Fruit fly (Drosophila melanogaster): ENCODE results near the gene Nepl8.

Gene Nepl8

dm6 chr2L:16502898-16503551 lies 15.1 kb downstream of the Nepl8 start:
- no peak for TF ChIP-seq tai (GFP tag; optimal IDR thresholded peaks at IDR 0.05)
- no peak for TF ChIP-seq Hr83 (GFP tag; optimal IDR thresholded peaks at IDR 0.05; ENCODE audit: poor library complexity, severe bottlenecking)
- peak; percentile 39 for TF ChIP-seq fru (GFP tag; optimal IDR thresholded peaks at IDR 0.05)
- peak; percentile 8 for TF ChIP-seq dmrt93B (GFP tag; optimal IDR thresholded peaks at IDR 0.05)
- no peak for TF ChIP-seq brk (GFP tag; optimal IDR thresholded peaks at IDR 0.05)
- TF ChIP-seq dl (GFP tag; optimal IDR thresholded peaks at IDR 0.05; ENCODE audit: insufficient read depth in 1 of 2, partially characterized antibody in 2 of 2) = no peak
- TF ChIP-seq GATAd (GFP tag; optimal IDR thresholded peaks at IDR 0.05) = no peak
- no peak for TF ChIP-seq Vsx2 (GFP tag; optimal IDR thresholded peaks at IDR 0.05; ENCODE audit: partially characterized antibody)
- peak; percentile 56 for TF ChIP-seq rgr (GFP tag; optimal IDR thresholded peaks at IDR 0.05)
- no peak for TF ChIP-seq Abd-B (GFP tag; optimal IDR thresholded peaks at IDR 0.05)
- no peak for TF ChIP-seq CG32264 (GFP tag; optimal IDR thresholded peaks at IDR 0.05)
- no peak for TF ChIP-seq Myc (optimal IDR thresholded peaks at IDR 0.05)
- no peak for TF ChIP-seq Dfd (GFP tag; optimal IDR thresholded peaks at IDR 0.05)
- TF ChIP-seq br (GFP tag; optimal IDR thresholded peaks at IDR 0.05) = peak; percentile 1
- TF ChIP-seq lola (GFP tag; optimal IDR thresholded peaks at IDR 0.05) = no peak
- TF ChIP-seq OdsH (GFP tag; optimal IDR thresholded peaks at IDR 0.05) = peak; percentile 29
- peak; percentile 50 for TF ChIP-seq psq (GFP tag; optimal IDR thresholded peaks at IDR 0.05)
- peak; percentile 18 for TF ChIP-seq h (GFP tag; optimal IDR thresholded peaks at IDR 0.05)
- no peak for TF ChIP-seq sage (GFP tag; optimal IDR thresholded peaks at IDR 0.05)
- TF ChIP-seq jim (GFP tag; optimal IDR thresholded peaks at IDR 0.05) = no peak
- TF ChIP-seq HLH106 (tag; optimal IDR thresholded peaks at IDR 0.05) = peak; percentile 18
- TF ChIP-seq Sp1 (GFP tag; optimal IDR thresholded peaks at IDR 0.05) = peak; percentile 34
- TF ChIP-seq pan (optimal IDR thresholded peaks at IDR 0.05) = no peak
- TF ChIP-seq ey (GFP tag; optimal IDR thresholded peaks at IDR 0.05) = peak; percentile 13
- TF ChIP-seq usp (GFP tag; optimal IDR thresholded peaks at IDR 0.05) = no peak
- peak in 1 of 2 experiments; percentile 52 for TF ChIP-seq foxo (GFP tag; optimal IDR thresholded peaks at IDR 0.05)

- no peak for TF ChIP-seq fru (GFP tag; optimal IDR thresholded peaks at IDR 0.05)
- no peak for TF ChIP-seq sv (GFP tag; optimal IDR thresholded peaks at IDR 0.05)
- TF ChIP-seq Dif (GFP tag; optimal IDR thresholded peaks at IDR 0.05; ENCODE audit: partially characterized antibody) = no peak
- TF ChIP-seq Dfd (GFP tag; optimal IDR thresholded peaks at IDR 0.05) = no peak
- TF ChIP-seq dmrt93B (GFP tag; optimal IDR thresholded peaks at IDR 0.05) = no peak
- no peak for TF ChIP-seq h (GFP tag; optimal IDR thresholded peaks at IDR 0.05)
- TF ChIP-seq psq (GFP tag; optimal IDR thresholded peaks at IDR 0.05) = no peak
- TF ChIP-seq rgr (GFP tag; optimal IDR thresholded peaks at IDR 0.05) = no peak
- TF ChIP-seq CG9705 (GFP tag; optimal IDR thresholded peaks at IDR 0.05) = no peak
- TF ChIP-seq ey (GFP tag; optimal IDR thresholded peaks at IDR 0.05) = no peak
- TF ChIP-seq dl (GFP tag; optimal IDR thresholded peaks at IDR 0.05; ENCODE audit: insufficient read depth in 1 of 2, partially characterized antibody in 2 of 2) = no peak
- no peak for TF ChIP-seq sage (GFP tag; optimal IDR thresholded peaks at IDR 0.05)
- TF ChIP-seq Mio (GFP tag; optimal IDR thresholded peaks at IDR 0.05) = no peak
- no peak for TF ChIP-seq HLH106 (tag; optimal IDR thresholded peaks at IDR 0.05)
Observed at dm6 chr2L:16507197-16507596, 19.2 kb downstream of the Nepl8 start.

dm6 chr2L:16507682-16508269 lies 19.8 kb downstream of the Nepl8 start:
- TF ChIP-seq Myc (optimal IDR thresholded peaks at IDR 0.05) = peak; percentile 59
- no peak for TF ChIP-seq N (GFP tag; optimal IDR thresholded peaks at IDR 0.05)
- TF ChIP-seq Rel (GFP tag; optimal IDR thresholded peaks at IDR 0.05) = no peak
- TF ChIP-seq Rel (tag; optimal IDR thresholded peaks at IDR 0.05) = peak; percentile 13

- no peak for TF ChIP-seq sage (GFP tag; optimal IDR thresholded peaks at IDR 0.05)
- no peak for TF ChIP-seq Rel (GFP tag; optimal IDR thresholded peaks at IDR 0.05)
- TF ChIP-seq Rel (tag; optimal IDR thresholded peaks at IDR 0.05) = no peak
- TF ChIP-seq Mio (GFP tag; optimal IDR thresholded peaks at IDR 0.05) = no peak
- TF ChIP-seq CG9705 (GFP tag; optimal IDR thresholded peaks at IDR 0.05) = no peak
- no peak for TF ChIP-seq dsf (GFP tag; optimal IDR thresholded peaks at IDR 0.05; ENCODE audit: borderline replicate concordance)
- no peak for TF ChIP-seq rgr (GFP tag; optimal IDR thresholded peaks at IDR 0.05)
- TF ChIP-seq Myc (optimal IDR thresholded peaks at IDR 0.05) = no peak
- no peak for TF ChIP-seq dl (GFP tag; optimal IDR thresholded peaks at IDR 0.05; ENCODE audit: insufficient read depth in 1 of 2, partially characterized antibody in 2 of 2)
- no peak for TF ChIP-seq Dif (GFP tag; optimal IDR thresholded peaks at IDR 0.05; ENCODE audit: partially characterized antibody)
- no peak for TF ChIP-seq lola (GFP tag; optimal IDR thresholded peaks at IDR 0.05)
- TF ChIP-seq usp (GFP tag; optimal IDR thresholded peaks at IDR 0.05) = no peak
- TF ChIP-seq br (GFP tag; optimal IDR thresholded peaks at IDR 0.05) = no peak
- no peak for TF ChIP-seq HLH106 (tag; optimal IDR thresholded peaks at IDR 0.05)
- TF ChIP-seq Hr78 (GFP tag; optimal IDR thresholded peaks at IDR 0.05) = no peak
- TF ChIP-seq CG32264 (GFP tag; optimal IDR thresholded peaks at IDR 0.05) = no peak
- no peak for TF ChIP-seq N (GFP tag; optimal IDR thresholded peaks at IDR 0.05)
Observed at dm6 chr2L:16511277-16511678, 23.3 kb downstream of the Nepl8 start.
